Worm (Caenorhabditis elegans): ENCODE measurements around the gene col-150.
"Not testable (repeated sequence)": the region's sequence is repeated elsewhere in the genome, so short reads cannot be mapped to it uniquely, and the experiment has no call there.

The col-150 gene

DNA sequence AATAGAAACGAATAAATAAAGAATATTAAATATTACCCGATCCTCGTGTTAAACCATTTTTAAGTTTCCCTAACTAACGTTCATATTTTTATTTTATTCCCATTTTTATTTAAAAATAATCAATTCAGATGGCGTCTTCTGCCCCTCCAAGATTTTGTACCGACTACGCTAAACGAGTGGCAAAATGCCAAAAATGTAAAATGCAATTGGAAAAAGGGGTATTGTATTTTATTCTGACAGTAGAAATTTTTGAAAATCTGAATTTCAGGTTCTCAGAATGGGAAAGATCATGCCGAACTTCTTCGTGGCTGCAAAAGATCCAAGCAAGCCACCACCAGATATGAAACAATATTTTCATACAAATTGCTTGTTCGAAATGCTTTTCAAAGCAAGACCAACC lies 48.5 kb upstream of the col-150 start, which contains the start of gene K07C5.3 (continued):
- TF ChIP-seq cebp-1 (GFP tag; IDR thresholded peaks at IDR 0.05) (no peak), cebp-1 (tag; optimal IDR thresholded peaks at IDR 0.05) (peak; percentile 9), nhr-27 (tag; optimal IDR thresholded peaks at IDR 0.05) (no peak), nhr-179 (tag; optimal IDR thresholded peaks at IDR 0.05) (no peak), C06A6.2 (GFP tag; conservative IDR thresholded peaks at IDR 0.05) (no peak), F39B2.1 (GFP tag; IDR thresholded peaks at IDR 0.05) (peak; percentile 71; the same call in 1 of the 2 replicates), hmg-1.2 (GFP tag; IDR thresholded peaks at IDR 0.05) (0 out of 2 replicates have a peak, but pooled peaks have one; percentile 6), ceh-40 (GFP tag; IDR thresholded peaks at IDR 0.05) (no peak)

DNA sequence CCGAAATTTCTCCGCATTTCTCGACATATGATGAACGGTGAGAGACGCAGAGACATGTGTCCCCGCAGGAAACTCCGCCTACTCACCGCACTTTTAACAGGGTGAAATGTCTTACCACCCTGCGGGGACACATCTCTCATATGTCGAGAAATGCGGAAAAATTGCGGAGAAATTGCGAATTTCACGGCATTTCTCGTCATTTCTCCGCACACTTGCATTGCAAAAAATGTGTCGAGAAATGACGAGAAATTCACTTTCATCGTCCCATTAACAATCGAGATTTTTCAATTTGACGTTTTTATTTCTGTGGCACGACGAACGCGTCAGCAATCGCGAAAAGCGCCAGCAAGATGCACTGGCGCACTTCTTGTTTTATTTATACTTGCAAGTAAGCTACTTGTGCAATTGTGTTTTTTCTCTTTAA lies 47.5 kb upstream of the col-150 start, which contains the start of gene K07C5.13:
K07C5.13 (plus strand) TSS at position 151 of the 424 bp plus-strand sequence.
- TF ChIP-seq athp-1 (tag; optimal IDR thresholded peaks at IDR 0.05): peak; percentile 50
- peak; percentile 84 for TF ChIP-seq hsf-1 (GFP tag; IDR thresholded peaks at IDR 0.05)
- TF ChIP-seq bed-1 (GFP tag; IDR thresholded peaks at IDR 0.05): 0 out of 2 replicates have a peak, but pooled peaks have one; percentile 51
- peak; percentile 95 for TF ChIP-seq nfyb-1 (GFP tag; IDR thresholded peaks at IDR 0.05)
- peak; percentile 88 for TF ChIP-seq B0336.3 (GFP tag; IDR thresholded peaks at IDR 0.05)
- peak; percentile 91 for TF ChIP-seq ztf-26 (tag; optimal IDR thresholded peaks at IDR 0.05)
- peak; percentile 64 for TF ChIP-seq lin-54 (GFP tag; optimal IDR thresholded peaks at IDR 0.05)
- TF ChIP-seq lir-1 (GFP tag; conservative IDR thresholded peaks at IDR 0.05): peak; percentile 87
- TF ChIP-seq B0035.1 (tag; optimal IDR thresholded peaks at IDR 0.05): peak; percentile 67
- peak; percentile 80; the same call in 1 of the 2 replicates for TF ChIP-seq bed-2 (GFP tag; IDR thresholded peaks at IDR 0.05)
- peak; percentile 89; the same call in 1 of the 2 replicates for TF ChIP-seq Y56A3A.18 (GFP tag; IDR thresholded peaks at IDR 0.05)
- peak; percentile 99 for TF ChIP-seq F37B4.10 (GFP tag; IDR thresholded peaks at IDR 0.05)
- TF ChIP-seq ztf-25 (GFP tag; IDR thresholded peaks at IDR 0.05): 0 out of 2 replicates have a peak, but pooled peaks have one; percentile 68
- peak; percentile 40; the same call in 1 of the 2 replicates for TF ChIP-seq madf-8 (GFP tag; conservative IDR thresholded peaks at IDR 0.05)
- TF ChIP-seq hmg-20 (GFP tag; IDR thresholded peaks at IDR 0.05): peak; percentile 83
- TF ChIP-seq lsl-1 (GFP tag; optimal IDR thresholded peaks at IDR 0.05): peak; percentile 51
- peak; percentile 70 for TF ChIP-seq gei-17 (GFP tag; optimal IDR thresholded peaks at IDR 0.05)
- peak; percentile 54 for TF ChIP-seq F52B5.7 (tag; optimal IDR thresholded peaks at IDR 0.05)
- TF ChIP-seq ZK185.1 (tag; optimal IDR thresholded peaks at IDR 0.05; ENCODE audit: poor library complexity, severe bottlenecking): peak; percentile 43
- peak; percentile 68 for TF ChIP-seq F33H1.4 (GFP tag; IDR thresholded peaks at IDR 0.05)
- peak; percentile 25 for TF ChIP-seq xnd-1 (tag; optimal IDR thresholded peaks at IDR 0.05)
- TF ChIP-seq C06A6.2 (GFP tag; conservative IDR thresholded peaks at IDR 0.05): peak; percentile 93
- TF ChIP-seq lin-26 (GFP tag; IDR thresholded peaks at IDR 0.05): peak; percentile 79
- TF ChIP-seq K12H6.12 (tag; optimal IDR thresholded peaks at IDR 0.05): peak; percentile 23
- peak; percentile 70 for TF ChIP-seq attf-6 (GFP tag; IDR thresholded peaks at IDR 0.05)
- TF ChIP-seq ztf-18 (tag; optimal IDR thresholded peaks at IDR 0.05): peak; percentile 96
- TF ChIP-seq F39B2.1 (GFP tag; IDR thresholded peaks at IDR 0.05): peak; percentile 100
- TF ChIP-seq lin-35 (GFP tag; optimal IDR thresholded peaks at IDR 0.05): peak in 1 of 3 experiments; percentile 57
- TF ChIP-seq dox-1 (GFP tag; IDR thresholded peaks at IDR 0.05): peak; percentile 99
- peak; percentile 67 for TF ChIP-seq somi-1 (GFP tag; optimal IDR thresholded peaks at IDR 0.05)
- peak; percentile 75 for TF ChIP-seq chd-7 (tag; optimal IDR thresholded peaks at IDR 0.05)
- TF ChIP-seq Y67H2A.10 (GFP tag; conservative IDR thresholded peaks at IDR 0.05): peak; percentile 52; the same call in 1 of the 2 replicates
- TF ChIP-seq egl-44 (GFP tag; IDR thresholded peaks at IDR 0.05): peak; percentile 89; the same call in 1 of the 2 replicates
- peak; percentile 68; the same call in 1 of the 2 replicates for TF ChIP-seq ztf-6 (GFP tag; IDR thresholded peaks at IDR 0.05)
- TF ChIP-seq lin-40 (tag; optimal IDR thresholded peaks at IDR 0.05): peak; percentile 93
- peak; percentile 95 for TF ChIP-seq Y53G8AR.9 (GFP tag; conservative IDR thresholded peaks at IDR 0.05)
- TF ChIP-seq ztf-28 (GFP tag; IDR thresholded peaks at IDR 0.05): peak; percentile 88; the same call in 1 of the 2 replicates
- peak; percentile 70 for TF ChIP-seq B0019.2 (GFP tag; conservative IDR thresholded peaks at IDR 0.05)
- TF ChIP-seq snpc-4 (GFP tag; optimal IDR thresholded peaks at IDR 0.05): not testable (repeated sequence)
- TF ChIP-seq snpc-4 (tag; optimal IDR thresholded peaks at IDR 0.05): peak in 2 of 4 experiments; percentile 69 to 72
- peak; percentile 93 for TF ChIP-seq mcd-1 (GFP tag; IDR thresholded peaks at IDR 0.05)
